Fruit fly (Drosophila melanogaster) Kc167 (cell line): ENCODE results near the gene smog.

Source experiments
- Myc ChIP-seq: fragments of >200 bp; optimal IDR thresholded peaks from 2 replicates; lab custom pipeline; 2017; ENCODE audit warnings: missing external identifiers
- Sin3A ChIP-seq: fragments of >200 bp; optimal IDR thresholded peaks from 2 replicates; lab custom pipeline; 2018; ENCODE audit warnings: missing external identifiers
- h ChIP-seq: fragments of >200 bp; optimal IDR thresholded peaks from 3 replicates; lab custom pipeline; 2018; ENCODE audit warnings: missing external identifiers
- insv ChIP-seq: fragments of >200 bp; optimal IDR thresholded peaks from 3 replicates; lab custom pipeline; 2018; ENCODE audit warnings: missing external identifiers
- psq ChIP-seq: fragments of >200 bp; optimal IDR thresholded peaks from 2 replicates; lab custom pipeline; 2017; ENCODE audit warnings: missing external identifiers
- ttk ChIP-seq: sonication (Bioruptor generic); optimal IDR thresholded peaks from 2 replicates; lab custom pipeline; 2017; ENCODE audit warnings: missing external identifiers

dm6 chr2L:4868383-4868782, 15.7 kb downstream of the smog start:
- TF ChIP-seq psq (no peak), h (lab: Kevin White, UChicago) (no peak), Myc (lab: Kevin White, UChicago) (no peak), ttk (lab: Kevin White, UChicago) (no peak), Sin3A (lab: Kevin White, UChicago) (no peak), insv (lab: Kevin White, UChicago) (no peak)
